Fruit fly (Drosophila melanogaster) whole organism, wandering third instar larva: ENCODE measurements around the gene Sfp84E.

Experiments used
- CG9705 ChIP-seq: fragments of 200-800 bp; sonication (Bioruptor generic); optimal IDR thresholded peaks from 2 replicates; lab custom pipeline; 2018; ENCODE audit warnings: missing biosample characterization, mild to moderate bottlenecking, missing genetic modification characterization
- CrebA ChIP-seq: fragments of 200-800 bp; sonication (Bioruptor generic); optimal IDR thresholded peaks from 2 replicates; lab custom pipeline; 2016; ENCODE audit warnings: missing biosample characterization, mild to moderate bottlenecking, missing genetic modification characterization, borderline replicate concordance
- Myc ChIP-seq: fragments of >200 bp; optimal IDR thresholded peaks from 2 replicates; lab custom pipeline; 2017
- OdsH ChIP-seq: fragments of 200-800 bp; sonication (Bioruptor generic); optimal IDR thresholded peaks from 2 replicates; lab custom pipeline; 2016; ENCODE audit warnings: missing biosample characterization, mild to moderate bottlenecking, missing genetic modification characterization
- dsf ChIP-seq: sonication (Bioruptor generic); optimal IDR thresholded peaks from 2 replicates; lab custom pipeline; 2016; ENCODE audit warnings: missing biosample characterization, missing genetic modification characterization, borderline replicate concordance
- fru ChIP-seq: fragments of 200-800 bp; sonication (Bioruptor generic); optimal IDR thresholded peaks from 3 replicates; lab custom pipeline; 2016; ENCODE audit warnings: missing biosample characterization, mild to moderate bottlenecking, missing genetic modification characterization
- h ChIP-seq: fragments of 200-800 bp; sonication (Bioruptor generic); optimal IDR thresholded peaks from 3 replicates; lab custom pipeline; 2016; ENCODE audit warnings: missing biosample characterization, mild to moderate bottlenecking, missing genetic modification characterization
- lola ChIP-seq: fragments of >200 bp; optimal IDR thresholded peaks from 2 replicates; lab custom pipeline; 2017; ENCODE audit warnings: missing biosample characterization, missing genetic modification characterization
- psq ChIP-seq: fragments of 200-800 bp; sonication (Bioruptor generic); optimal IDR thresholded peaks from 3 replicates; lab custom pipeline; 2017; ENCODE audit warnings: missing biosample characterization, mild to moderate bottlenecking, missing genetic modification characterization, moderate library complexity
- usp ChIP-seq: fragments of >200 bp; optimal IDR thresholded peaks from 2 replicates; lab custom pipeline; 2017; ENCODE audit warnings: missing biosample characterization, missing genetic modification characterization

DNA sequence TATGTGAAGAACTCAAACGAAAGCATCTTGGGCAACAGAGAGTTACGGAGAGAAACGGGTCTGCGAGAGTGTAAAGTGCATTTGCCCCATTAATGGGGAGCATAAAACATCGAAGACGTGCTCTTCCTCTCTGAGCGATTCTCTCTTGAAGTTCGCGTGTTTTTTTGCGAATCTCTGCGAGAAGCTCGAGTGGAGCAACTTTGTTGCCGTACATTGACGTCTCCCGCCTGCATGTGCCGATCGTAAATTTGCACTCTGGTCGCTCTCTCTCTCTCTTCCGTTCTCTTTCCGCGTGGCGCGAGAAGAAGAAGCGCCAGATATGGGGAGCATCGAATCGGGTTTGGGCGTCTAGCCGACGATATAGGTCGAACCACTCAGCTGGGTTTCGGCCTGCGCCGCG, 12.3 kb downstream of the Sfp84E start:
- TF ChIP-seq CG9705 (no peak), fru (GFP tag; lab: Kevin White, UChicago) (no peak), psq (no peak), dsf (GFP tag; lab: Kevin White, UChicago) (no peak), Myc (no peak), h (GFP tag; lab: Kevin White, UChicago) (peak; percentile 5), lola (GFP tag; lab: Kevin White, UChicago) (no peak), usp (no peak), OdsH (no peak), CrebA (GFP tag; lab: Kevin White, UChicago) (peak; percentile 87)
